Worm (Caenorhabditis elegans) whole organism, L2 larva: ENCODE measurements around the gene Y54F10BM.6.

Experiments
- C34F6.9 ChIP-seq: fragments of 150-350 bp; optimal IDR thresholded peaks from 2 replicates; lab custom pipeline; 2014; ENCODE audit warnings: missing biosample characterization, missing genetic modification characterization
- F13H6.1 ChIP-seq: sonication (generic microtip); optimal IDR thresholded peaks from 2 replicates; lab custom pipeline; 2016; ENCODE audit warnings: missing genetic modification characterization, missing compliant biosample characterization
- R02D3.7 ChIP-seq: fragments of 150-350 bp; optimal IDR thresholded peaks from 2 replicates; lab custom pipeline; 2014; ENCODE audit warnings: missing biosample characterization, missing genetic modification characterization
- Y55F3AM.14 ChIP-seq: fragments of 200-800 bp; sonication (Bioruptor generic); optimal IDR thresholded peaks from 2 replicates; lab custom pipeline; 2018; ENCODE audit warnings: mild to moderate bottlenecking, missing genetic modification characterization, missing compliant biosample characterization
- ZK546.5 ChIP-seq: sonication (generic microtip); optimal IDR thresholded peaks from 2 replicates; lab custom pipeline; 2017; ENCODE audit warnings: missing biosample characterization, missing genetic modification characterization
- aly-2 ChIP-seq: fragments of 150-350 bp; optimal IDR thresholded peaks from 2 replicates; lab custom pipeline; 2014; ENCODE audit warnings: missing biosample characterization, missing genetic modification characterization
- ama-1 ChIP-seq: fragments of 150-350 bp; optimal IDR thresholded peaks from 2 replicates; lab custom pipeline; 2018; ENCODE audit warnings: inconsistent platforms
- blmp-1 ChIP-seq: sonication (generic microtip); optimal IDR thresholded peaks from 2 replicates; lab custom pipeline; 2017; ENCODE audit warnings: missing genetic modification characterization, mild to moderate bottlenecking, missing compliant biosample characterization, antibody characterized with exemption, moderate library complexity; ENCODE audit not compliant: insufficient read depth
- ceh-16 ChIP-seq: fragments of 150-350 bp; optimal IDR thresholded peaks from 2 replicates; lab custom pipeline; 2014; ENCODE audit warnings: missing biosample characterization, missing genetic modification characterization
- crh-2 ChIP-seq: sonication (generic microtip); optimal IDR thresholded peaks from 2 replicates; lab custom pipeline; 2017; ENCODE audit warnings: missing biosample characterization, missing genetic modification characterization
- egl-27 ChIP-seq: sonication (generic microtip); optimal IDR thresholded peaks from 3 replicates; lab custom pipeline; 2017; ENCODE audit warnings: missing biosample characterization, missing genetic modification reagents, missing genetic modification characterization
- elt-1 ChIP-seq: fragments of 150-350 bp; optimal IDR thresholded peaks from 2 replicates; lab custom pipeline; 2014; ENCODE audit warnings: missing biosample characterization, missing genetic modification characterization
- elt-3 ChIP-seq: sonication (generic microtip); optimal IDR thresholded peaks from 2 replicates; lab custom pipeline; 2017; ENCODE audit warnings: missing biosample characterization, missing genetic modification characterization
- fos-1 ChIP-seq: fragments of 150-350 bp; optimal IDR thresholded peaks from 2 replicates; lab custom pipeline; 2014; ENCODE audit warnings: missing biosample characterization, missing genetic modification characterization
- lin-11 ChIP-seq: fragments of 150-350 bp; sonication (generic microtip); optimal IDR thresholded peaks from 2 replicates; lab custom pipeline; 2014; ENCODE audit warnings: missing biosample characterization, missing genetic modification characterization, inconsistent platforms, mixed read lengths
- lin-39 ChIP-seq: fragments of 150-350 bp; optimal IDR thresholded peaks from 2 replicates; lab custom pipeline; 2014; ENCODE audit warnings: missing biosample characterization, missing genetic modification reagents, missing genetic modification characterization
- lsy-2 ChIP-seq, 2 experiments: fragments of 150-350 bp in 1 of 2; sonication (generic microtip) in 1 of 2; optimal IDR thresholded peaks; 2 replicates each; lab custom pipeline; 2014 to 2017; ENCODE audit warnings: missing biosample characterization in 2 of 2, missing genetic modification characterization in 2 of 2
- mab-5 ChIP-seq: fragments of 150-350 bp; optimal IDR thresholded peaks from 2 replicates; lab custom pipeline; 2014; ENCODE audit warnings: missing biosample characterization, missing genetic modification characterization
- mbf-1 ChIP-seq: sonication (generic microtip); optimal IDR thresholded peaks from 2 replicates; lab custom pipeline; 2017; ENCODE audit warnings: missing biosample characterization, missing genetic modification characterization
- mdl-1 ChIP-seq, 2 experiments: fragments of 150-350 bp in 1 of 2; sonication (generic microtip) in 1 of 2; optimal IDR thresholded peaks; 2 replicates each; lab custom pipeline; 2017; ENCODE audit warnings: missing biosample characterization in 2 of 2, missing genetic modification characterization in 2 of 2
- nhr-11 ChIP-seq: fragments of 150-350 bp; optimal IDR thresholded peaks from 2 replicates; lab custom pipeline; 2014; ENCODE audit warnings: missing biosample characterization, missing genetic modification characterization
- nhr-12 ChIP-seq: fragments of 150-350 bp; optimal IDR thresholded peaks from 2 replicates; lab custom pipeline; 2014; ENCODE audit warnings: missing biosample characterization, missing genetic modification characterization
- nhr-21 ChIP-seq: fragments of 150-350 bp; optimal IDR thresholded peaks from 2 replicates; lab custom pipeline; 2014; ENCODE audit warnings: missing biosample characterization, missing genetic modification characterization
- nhr-237 ChIP-seq: fragments of 150-350 bp; optimal IDR thresholded peaks from 2 replicates; lab custom pipeline; 2014; ENCODE audit warnings: missing biosample characterization, missing genetic modification characterization
- nhr-6 ChIP-seq: fragments of 150-350 bp; optimal IDR thresholded peaks from 2 replicates; lab custom pipeline; 2014; ENCODE audit warnings: missing biosample characterization, missing genetic modification characterization
- peb-1 ChIP-seq: fragments of 150-350 bp; optimal IDR thresholded peaks from 2 replicates; lab custom pipeline; 2014; ENCODE audit warnings: missing biosample characterization, missing genetic modification characterization
- sem-4 ChIP-seq: fragments of 150-350 bp; optimal IDR thresholded peaks from 2 replicates; lab custom pipeline; 2014; ENCODE audit warnings: missing biosample characterization, missing genetic modification reagents, missing genetic modification characterization
- skn-1 ChIP-seq: sonication (generic microtip); optimal IDR thresholded peaks from 2 replicates; lab custom pipeline; 2017; ENCODE audit warnings: missing biosample characterization, missing genetic modification characterization
- sma-3 ChIP-seq: sonication (generic microtip); optimal IDR thresholded peaks from 2 replicates; lab custom pipeline; 2016; ENCODE audit warnings: missing genetic modification reagents, missing genetic modification characterization, missing compliant biosample characterization
- sma-9 ChIP-seq, 2 experiments: fragments of 150-350 bp in 1 of 2; sonication (generic microtip) in 1 of 2; optimal IDR thresholded peaks; 2 replicates each; lab custom pipeline; 2014 to 2016; ENCODE audit warnings: missing genetic modification characterization in 2 of 2, mild to moderate bottlenecking in 1 of 2, missing biosample characterization in 1 of 2, missing compliant biosample characterization in 1 of 2, missing genetic modification reagents in 1 of 2, moderate library complexity in 1 of 2
- snpc-4 ChIP-seq: fragments of 150-350 bp; optimal IDR thresholded peaks from 2 replicates; lab custom pipeline; 2014; ENCODE audit warnings: missing biosample characterization, missing genetic modification characterization
- unc-39 ChIP-seq: fragments of 150-350 bp; optimal IDR thresholded peaks from 2 replicates; lab custom pipeline; 2014; ENCODE audit warnings: missing biosample characterization, missing genetic modification characterization
- unc-55 ChIP-seq: fragments of 150-350 bp; sonication (generic microtip); optimal IDR thresholded peaks from 3 replicates; lab custom pipeline; 2014; ENCODE audit warnings: missing biosample characterization, missing genetic modification reagents, missing genetic modification characterization
- unc-62 ChIP-seq: fragments of 150-350 bp; optimal IDR thresholded peaks from 2 replicates; lab custom pipeline; 2014; ENCODE audit warnings: missing biosample characterization, missing genetic modification reagents, missing genetic modification characterization
- ztf-1 ChIP-seq: fragments of 200-800 bp; sonication (Bioruptor generic); conservative IDR thresholded peaks from 2 replicates; pipeline ENCODE4 v1.3.6; 2022; ENCODE audit warnings: missing genetic modification characterization, missing compliant biosample characterization
- ztf-11 ChIP-seq: sonication (generic microtip); optimal IDR thresholded peaks from 2 replicates; lab custom pipeline; 2017; ENCODE audit warnings: missing biosample characterization, missing genetic modification characterization

The Y54F10BM.6 gene

DNA sequence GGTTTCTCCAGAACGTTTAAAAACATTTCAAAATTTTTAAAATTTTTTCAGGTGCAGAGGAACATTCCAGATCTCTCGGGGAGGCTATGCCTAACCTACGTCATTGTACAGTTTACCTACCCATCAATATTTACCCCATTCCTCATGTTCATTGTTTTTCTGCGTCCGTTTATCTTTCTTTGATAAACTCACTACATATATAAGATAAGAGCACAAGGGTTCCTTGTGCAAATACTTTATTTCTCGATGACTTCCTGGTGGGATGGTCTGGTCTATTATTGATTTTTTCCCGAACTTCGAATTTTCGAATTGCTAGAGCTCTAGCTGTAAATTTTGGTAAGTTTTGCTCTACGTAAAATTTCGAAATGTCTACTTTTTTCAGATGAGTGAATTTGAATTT is 29.6 kb upstream of the Y54F10BM.6 start:
- TF ChIP-seq aly-2 (tag; lab: Kevin White, UChicago) (no peak), mab-5 (no peak), sma-9 (GFP tag; optimal IDR thresholded peaks at IDR 0.05; lab: Kevin White, UChicago) (no peak), sma-9 (tag; optimal IDR thresholded peaks at IDR 0.05; lab: Kevin White, UChicago) (no peak), ama-1 (no peak), F13H6.1 (tag; lab: Kevin White, UChicago) (no peak), Y55F3AM.14 (GFP tag; lab: Kevin White, UChicago) (no peak), nhr-21 (tag; lab: Kevin White, UChicago) (no peak), nhr-12 (tag; lab: Kevin White, UChicago) (no peak), elt-1 (no peak), C34F6.9 (no peak), blmp-1 (tag; lab: Kevin White, UChicago) (no peak), ceh-16 (no peak), snpc-4 (no peak), sma-3 (GFP tag; lab: Kevin White, UChicago) (no peak), nhr-237 (tag; lab: Kevin White, UChicago) (no peak), elt-3 (tag; lab: Kevin White, UChicago) (no peak), nhr-6 (tag; lab: Kevin White, UChicago) (no peak), fos-1 (tag; lab: Kevin White, UChicago) (no peak)

- TF ChIP-seq unc-62 (GFP tag; lab: Kevin White, UChicago) (no peak), sma-3 (GFP tag; lab: Kevin White, UChicago) (no peak), ceh-16 (no peak), nhr-237 (tag; lab: Kevin White, UChicago) (no peak), F13H6.1 (tag; lab: Kevin White, UChicago) (no peak), mdl-1 (tag; optimal IDR thresholded peaks at IDR 0.05; lab: Kevin White, UChicago) (no peak), R02D3.7 (tag; lab: Kevin White, UChicago) (no peak), ZK546.5 (no peak), unc-39 (tag; lab: Kevin White, UChicago) (no peak), aly-2 (tag; lab: Kevin White, UChicago) (no peak), lin-11 (no peak), Y55F3AM.14 (GFP tag; lab: Kevin White, UChicago) (no peak), nhr-11 (tag; lab: Kevin White, UChicago) (no peak), elt-1 (no peak), lin-39 (tag; lab: Kevin White, UChicago) (no peak), mab-5 (no peak), crh-2 (tag; lab: Kevin White, UChicago) (no peak), ztf-11 (tag; lab: Kevin White, UChicago) (no peak)
These were observed 28.7 kb upstream of the Y54F10BM.6 start, which contains the start of gene C39B5.2 for ce11 chrIII:2234192-2234934. Gene C39B5.2, plus strand, starts transcription at chrIII:2234884.

DNA sequence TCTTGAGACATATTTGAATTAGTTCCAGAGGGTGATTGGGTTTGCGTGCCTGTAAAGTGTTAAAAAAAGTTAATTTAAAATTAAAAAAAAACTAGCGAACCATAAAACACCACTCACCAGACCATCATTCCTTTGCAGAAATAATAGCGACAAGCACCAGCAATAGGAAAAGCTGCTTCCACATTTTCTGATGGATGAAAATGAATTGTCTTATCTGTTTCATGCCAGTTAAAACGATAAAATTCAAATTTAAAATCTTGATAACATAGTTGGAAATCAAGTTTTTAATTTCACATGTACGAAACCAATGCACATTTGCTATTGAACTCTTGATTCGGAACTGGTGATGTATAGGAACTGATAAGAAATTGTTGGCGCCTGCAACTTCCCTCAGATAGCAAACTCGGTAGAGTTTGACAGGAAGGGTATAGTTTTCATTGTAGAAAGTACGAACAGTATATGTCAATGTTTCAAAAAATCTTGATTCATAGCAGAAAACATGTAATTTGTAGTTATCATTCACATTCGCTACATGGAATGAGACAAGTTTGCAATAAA is 23.4 kb upstream of the Y54F10BM.6 start, which contains the start of gene C39B5.10:
TSS of gene C39B5.10 (minus strand) at position 51 of the 558 bp plus-strand sequence.
- TF ChIP-seq elt-3 (tag; lab: Kevin White, UChicago) (no peak), mbf-1 (tag; lab: Kevin White, UChicago) (no peak), blmp-1 (tag; lab: Kevin White, UChicago) (no peak), R02D3.7 (tag; lab: Kevin White, UChicago) (no peak), ceh-16 (no peak), mab-5 (no peak), fos-1 (tag; lab: Kevin White, UChicago) (peak; percentile 89), skn-1 (tag; lab: Kevin White, UChicago) (no peak)
- TF ChIP-seq, all 48 proteins: peak for 1

- no peak for TF ChIP-seq aly-2 (tag; lab: Kevin White, UChicago)
- TF ChIP-seq fos-1 (tag; lab: Kevin White, UChicago) = no peak
- TF ChIP-seq lsy-2 (tag; optimal IDR thresholded peaks at IDR 0.05; lab: Kevin White, UChicago) = no peak
- no peak for TF ChIP-seq nhr-21 (tag; lab: Kevin White, UChicago)
- no peak for TF ChIP-seq sem-4 (tag; lab: Kevin White, UChicago)
- TF ChIP-seq ztf-1 (GFP tag; lab: Robert Waterston, UW) = no peak
- no peak for TF ChIP-seq peb-1
- TF ChIP-seq R02D3.7 (tag; lab: Kevin White, UChicago) = no peak
- no peak for TF ChIP-seq sma-3 (GFP tag; lab: Kevin White, UChicago)
- TF ChIP-seq ZK546.5 = no peak
- TF ChIP-seq nhr-237 (tag; lab: Kevin White, UChicago) = no peak
- no peak for TF ChIP-seq F13H6.1 (tag; lab: Kevin White, UChicago)
- TF ChIP-seq unc-55 (GFP tag; lab: Kevin White, UChicago) = no peak
- no peak for TF ChIP-seq ama-1
- TF ChIP-seq blmp-1 (tag; lab: Kevin White, UChicago) = no peak
- no peak for TF ChIP-seq snpc-4
- no peak for TF ChIP-seq mdl-1 (tag; optimal IDR thresholded peaks at IDR 0.05; lab: Kevin White, UChicago)
- TF ChIP-seq nhr-12 (tag; lab: Kevin White, UChicago) = no peak
- no peak for TF ChIP-seq egl-27 (tag; lab: Kevin White, UChicago)
- no peak for TF ChIP-seq unc-62 (GFP tag; lab: Kevin White, UChicago)
These were observed 22.6 kb upstream of the Y54F10BM.6 start, which contains the start of gene srz-56 for ce11 chrIII:2240471-2240870. Gene srz-56, plus strand, starts transcription at chrIII:2240771.
